Worm (Caenorhabditis elegans): ENCODE data around the gene F42G8.8.
"Not testable (repeated sequence)": the region's sequence is repeated elsewhere in the genome, so short reads cannot be mapped to it uniquely, and the experiment has no call there.

F42G8.8 gene

DNA sequence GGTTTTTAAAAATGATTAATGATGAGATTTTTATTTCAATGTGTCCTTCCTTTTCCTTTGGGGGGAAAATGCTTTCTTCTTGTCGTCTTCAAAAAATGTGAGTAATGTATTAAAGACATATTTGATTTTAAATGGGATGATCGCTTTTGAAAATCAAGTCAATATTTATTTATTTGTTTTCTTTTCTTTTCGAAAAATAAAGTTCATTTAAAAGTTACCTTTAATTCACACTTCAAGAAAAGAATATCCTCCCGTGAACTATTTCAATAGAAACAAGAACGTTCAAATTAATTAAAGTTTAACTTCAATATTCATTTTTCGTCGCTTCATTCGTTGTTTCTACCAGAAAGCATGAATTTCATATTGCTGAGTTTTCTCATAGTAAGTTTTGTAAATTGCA, 3.4 kb upstream of the F42G8.8 start, which contains the start of gene irld-8:
irld-8 (plus strand) TSS at position 301 of the 400 bp plus-strand sequence.
- TF ChIP-seq aha-1 (tag) (peak; percentile 79), snpc-1.2 (GFP tag; IDR thresholded peaks at IDR 0.05) (no peak), fkh-10 (GFP tag; optimal IDR thresholded peaks at IDR 0.05) (no peak)

DNA sequence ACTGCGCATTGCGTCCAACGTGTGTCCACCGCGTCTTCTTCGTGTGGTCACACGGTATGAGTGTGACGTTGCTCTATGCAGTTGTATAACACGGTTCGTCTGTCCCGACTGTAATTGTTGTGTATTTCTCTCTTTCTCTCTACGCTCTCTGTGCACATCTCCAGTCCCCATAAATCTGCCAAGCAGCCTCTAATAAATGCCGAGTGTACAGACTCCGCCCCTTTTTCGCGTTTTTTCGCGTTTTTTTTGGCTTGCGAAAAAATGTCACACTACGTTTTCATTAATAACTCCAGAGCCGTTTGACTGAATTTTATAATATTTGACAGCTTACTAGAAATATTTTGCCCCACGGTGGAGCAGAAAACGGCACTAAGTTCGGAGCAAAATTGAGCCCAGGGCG, 3.5 kb downstream of the F42G8.8 start, which contains the start of gene erp-44.3:
erp-44.3 (plus strand) TSS at position 301 of the 400 bp plus-strand sequence.
- TF ChIP-seq F49E8.2 (tag; optimal IDR thresholded peaks at IDR 0.05; ENCODE audit: borderline replicate concordance); nhr-102 (tag; optimal IDR thresholded peaks at IDR 0.05); unc-39 (tag; optimal IDR thresholded peaks at IDR 0.05): not testable (repeated sequence)

DNA sequence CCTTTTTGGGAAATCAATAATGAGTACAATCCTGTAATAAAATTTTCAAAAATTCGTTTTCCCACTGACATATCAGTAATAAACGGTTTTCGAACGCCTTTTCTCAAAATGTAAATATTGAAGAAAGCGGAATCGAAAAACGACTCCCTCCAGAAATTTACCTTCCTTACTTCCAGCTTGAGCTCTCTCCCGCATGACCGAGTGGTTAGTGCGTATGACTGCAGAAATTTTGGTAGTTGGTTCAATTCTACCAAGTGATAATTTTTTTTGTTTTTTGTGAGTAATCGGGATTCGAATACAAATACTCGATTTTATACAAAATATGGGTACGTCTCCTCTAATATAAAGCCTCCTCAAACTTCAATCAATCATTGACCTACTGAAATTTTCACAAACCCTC, 4.7 kb downstream of the F42G8.8 start:
- TF ChIP-seq dmd-8 (GFP tag; IDR thresholded peaks at IDR 0.05) (0 out of 2 replicates have a peak, but pooled peaks have one; percentile 16), F26F4.8 (GFP tag; conservative IDR thresholded peaks at IDR 0.05) (0 out of 2 replicates have a peak, but pooled peaks have one; percentile 33), egl-43 (GFP tag; IDR thresholded peaks at IDR 0.05) (peak; percentile 59; the same call in 1 of the 2 replicates), snpc-1.2 (GFP tag; IDR thresholded peaks at IDR 0.05) (peak; percentile 63), lim-7 (GFP tag; IDR thresholded peaks at IDR 0.05) (peak; percentile 76), vab-7 (GFP tag; IDR thresholded peaks at IDR 0.05) (peak; percentile 47; the same call in 1 of the 2 replicates), Y105C5A.15 (GFP tag; IDR thresholded peaks at IDR 0.05) (0 out of 2 replicates have a peak, but pooled peaks have one; percentile 23)

DNA sequence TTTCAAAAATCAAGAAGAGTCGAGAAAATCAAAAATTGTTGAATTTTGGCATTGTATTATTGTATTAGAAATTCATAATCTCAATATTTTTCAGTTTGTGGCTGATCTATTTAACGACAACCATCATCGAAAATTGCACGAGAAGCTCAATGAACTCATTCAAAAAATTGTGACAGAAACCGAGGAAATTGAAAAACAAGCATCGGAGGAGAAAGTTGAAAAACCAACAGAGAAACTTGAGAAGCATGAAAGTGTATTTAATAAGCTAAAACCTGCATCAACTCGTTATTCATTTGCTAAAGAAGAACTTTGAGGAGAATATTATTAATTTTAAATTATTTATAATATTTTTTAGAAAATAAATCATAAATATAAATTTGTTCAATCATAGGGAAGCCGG, 8.0 kb downstream of the F42G8.8 start, which contains the start of gene ceph-41:
ceph-41 (plus strand) TSS at position 301 of the 400 bp plus-strand sequence.
- TF ChIP-seq hmg-1.1 (GFP tag; IDR thresholded peaks at IDR 0.05) (no peak), lim-7 (GFP tag; IDR thresholded peaks at IDR 0.05) (no peak), hlh-30 (tag; optimal IDR thresholded peaks at IDR 0.05; ENCODE audit: insufficient read depth) (no peak), dpl-1 (GFP tag; optimal IDR thresholded peaks at IDR 0.05) (no peak), ceh-44 (GFP tag; IDR thresholded peaks at IDR 0.05) (no peak), dmd-6 (GFP tag; IDR thresholded peaks at IDR 0.05) (no peak), dmd-8 (GFP tag; IDR thresholded peaks at IDR 0.05) (no peak), ceh-32 (tag; optimal IDR thresholded peaks at IDR 0.05; ENCODE audit: poor library complexity) (no peak), aha-1 (tag) (no peak), lin-13 (GFP tag; optimal IDR thresholded peaks at IDR 0.05) (no peak), mxl-3 (GFP tag; optimal IDR thresholded peaks at IDR 0.05) (no peak)

DNA sequence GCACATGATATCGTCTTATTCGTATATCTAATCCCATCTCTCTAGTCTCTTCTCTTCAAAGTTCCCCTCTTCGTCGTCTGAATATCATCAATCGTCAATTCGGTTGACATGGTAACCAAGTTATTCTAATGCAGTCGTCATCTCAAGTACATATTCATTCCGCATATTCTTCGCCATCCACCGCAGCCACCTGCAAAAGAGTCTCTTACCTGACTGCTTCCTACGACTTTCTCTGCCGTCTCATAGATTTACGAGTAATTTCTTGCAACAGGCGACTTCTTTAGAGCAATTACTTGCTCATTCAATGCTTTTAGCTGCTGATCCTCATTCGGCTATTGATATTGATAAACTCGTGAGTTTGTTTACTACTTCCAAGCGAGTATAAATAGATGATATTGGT, 8.5 kb downstream of the F42G8.8 start:
- no peak for TF ChIP-seq nhr-11 (tag; optimal IDR thresholded peaks at IDR 0.05)

DNA sequence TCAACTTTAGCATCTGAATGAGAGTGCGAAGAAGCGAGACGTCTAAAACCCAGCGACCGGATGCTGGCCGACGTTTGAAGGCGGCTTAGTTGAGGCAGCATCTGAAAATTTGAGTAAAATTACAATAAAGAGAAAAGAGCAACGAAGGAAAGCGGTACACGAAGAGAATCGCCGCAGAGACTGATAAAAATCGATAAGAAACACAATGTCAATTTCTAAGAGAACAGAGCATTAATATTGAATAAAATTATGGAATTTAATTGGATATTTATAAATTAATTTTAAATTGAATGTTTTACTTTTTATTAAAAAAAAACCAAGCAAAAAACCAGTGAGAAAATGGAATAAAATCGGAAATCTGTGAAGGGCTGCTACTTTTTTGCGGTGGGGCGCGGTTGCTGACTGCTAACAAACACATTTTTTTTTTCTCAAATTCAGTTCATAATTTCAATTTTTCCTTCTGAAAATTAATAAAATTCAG, 11.3 kb downstream of the F42G8.8 start, which contains the start of the genes ndub-11 and moc-3:
ndub-11 (minus strand) TSS at position 101 of the 481 bp plus-strand sequence.
moc-3 (plus strand) TSS at position 431 of the 481 bp plus-strand sequence.
- TF ChIP-seq snpc-1.2 (GFP tag; IDR thresholded peaks at IDR 0.05): no peak
- TF ChIP-seq ztf-11 (tag; optimal IDR thresholded peaks at IDR 0.05): no peak
- TF ChIP-seq lin-38 (GFP tag; IDR thresholded peaks at IDR 0.05): peak; percentile 73
- TF ChIP-seq aha-1 (tag): peak; percentile 13
- peak; percentile 26 for TF ChIP-seq mes-2 (tag; optimal IDR thresholded peaks at IDR 0.05; ENCODE audit: poor library complexity, severe bottlenecking)

DNA sequence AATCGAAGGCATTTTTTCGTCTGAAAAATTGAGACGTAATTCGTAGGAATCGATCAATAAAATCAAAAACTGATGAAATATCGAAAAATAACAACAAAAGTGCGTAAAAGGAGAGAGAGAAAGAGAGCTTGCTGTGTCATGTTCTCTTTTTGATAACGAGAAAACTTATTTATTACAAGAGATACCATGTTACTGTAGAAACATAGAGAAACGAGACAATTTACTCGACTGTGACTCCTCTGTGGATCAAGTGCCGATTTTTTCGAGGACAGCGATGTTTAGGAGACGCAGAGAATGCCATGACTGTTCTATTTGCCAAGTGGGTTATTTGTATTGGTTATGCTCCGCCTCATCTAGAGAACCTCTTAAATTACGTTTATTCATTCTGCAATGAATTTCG, 14.6 kb downstream of the F42G8.8 start, which contains the start of gene sph-1:
sph-1 (minus strand) TSS at position 23 of the 400 bp plus-strand sequence.
- TF ChIP-seq dpl-1 (GFP tag; optimal IDR thresholded peaks at IDR 0.05): no peak
- TF ChIP-seq nhr-77 (tag; optimal IDR thresholded peaks at IDR 0.05): peak; percentile 16
- TF ChIP-seq mxl-2 (GFP tag; conservative IDR thresholded peaks at IDR 0.05): no peak
- TF ChIP-seq lir-3 (tag; optimal IDR thresholded peaks at IDR 0.05): no peak
- no peak for TF ChIP-seq gei-8 (GFP tag; optimal IDR thresholded peaks at IDR 0.05)
- peak; percentile 55 for TF ChIP-seq ama-1 (optimal IDR thresholded peaks at IDR 0.05)
- peak; percentile 52 for TF ChIP-seq nhr-28 (tag; optimal IDR thresholded peaks at IDR 0.05)
- TF ChIP-seq hif-1 (tag; optimal IDR thresholded peaks at IDR 0.05): no peak
- TF ChIP-seq zfp-2 (tag; optimal IDR thresholded peaks at IDR 0.05): no peak
- no peak for TF ChIP-seq Y105C5A.15 (GFP tag; IDR thresholded peaks at IDR 0.05)
- no peak for TF ChIP-seq Y75B8A.6 (GFP tag; IDR thresholded peaks at IDR 0.05)
- no peak for TF ChIP-seq daf-16 (GFP tag; optimal IDR thresholded peaks at IDR 0.05)
- TF ChIP-seq daf-16 (tag; optimal IDR thresholded peaks at IDR 0.05): peak; percentile 89
- TF ChIP-seq lin-15B (tag; optimal IDR thresholded peaks at IDR 0.05): no peak
- TF ChIP-seq nhr-42 (GFP tag; IDR thresholded peaks at IDR 0.05): no peak
- no peak for TF ChIP-seq arid-1 (GFP tag; conservative IDR thresholded peaks at IDR 0.05)
- peak; percentile 50 for TF ChIP-seq nhr-10 (tag; optimal IDR thresholded peaks at IDR 0.05)

Measured in whole organism, L4 larva.